Worm (Caenorhabditis elegans): ENCODE measurements around the gene srw-43.

DNA sequence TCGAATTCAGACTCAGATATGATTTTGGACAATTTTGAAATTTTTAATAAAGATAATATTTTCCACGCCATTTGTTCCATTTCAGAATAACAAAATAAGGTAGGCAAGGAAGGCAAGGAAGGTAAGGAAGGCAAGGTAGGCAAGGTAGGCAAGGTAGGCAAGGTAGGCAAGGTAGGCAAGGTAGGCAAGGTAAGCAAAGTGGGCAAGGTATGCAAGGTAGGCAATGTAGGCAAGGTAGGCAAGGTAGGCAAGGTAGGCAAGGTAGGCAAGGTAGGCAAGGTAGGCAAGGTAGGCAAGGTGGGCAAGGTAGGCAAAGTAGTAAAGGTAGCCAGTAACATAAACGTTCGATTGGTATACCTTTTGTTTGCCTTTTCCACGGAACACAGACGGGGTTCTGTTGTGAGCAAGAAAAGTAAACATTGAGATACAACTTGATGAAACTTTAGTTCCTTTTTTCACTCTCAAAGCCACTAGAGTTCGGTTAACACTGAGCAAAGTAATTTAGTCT, 14.0 kb downstream of the srw-43 start, which contains the start of gene Y70C5C.1:
- TF ChIP-seq fos-1 (tag; optimal IDR thresholded peaks at IDR 0.05) (no peak), nhr-11 (tag; optimal IDR thresholded peaks at IDR 0.05) (no peak), F37D6.2 (tag; optimal IDR thresholded peaks at IDR 0.05) (no peak), ceh-44 (GFP tag; IDR thresholded peaks at IDR 0.05) (no peak), fkh-10 (GFP tag; optimal IDR thresholded peaks at IDR 0.05) (no peak), ceh-82 (tag; optimal IDR thresholded peaks at IDR 0.05) (no peak)
